Worm (Caenorhabditis elegans) whole organism, L3 larva: ENCODE data around the gene C14B1.2.

ENCODE experiments used
- R02D3.7 ChIP-seq: fragments of 150-350 bp; optimal IDR thresholded peaks from 2 replicates; lab custom pipeline; 2014; ENCODE audit warnings: missing biosample characterization, missing genetic modification characterization
- ama-1 ChIP-seq: fragments of 150-350 bp; optimal IDR thresholded peaks from 2 replicates; lab custom pipeline; 2018
- ceh-28 ChIP-seq: fragments of 150-350 bp; optimal IDR thresholded peaks from 2 replicates; lab custom pipeline; 2014; ENCODE audit warnings: missing biosample characterization, missing genetic modification reagents, missing genetic modification characterization
- ceh-9 ChIP-seq: sonication (generic microtip); optimal IDR thresholded peaks from 2 replicates; lab custom pipeline; 2018; ENCODE audit warnings: missing biosample characterization, missing genetic modification characterization
- egl-27 ChIP-seq: sonication (generic microtip); optimal IDR thresholded peaks from 4 replicates; lab custom pipeline; 2017; ENCODE audit warnings: missing biosample characterization, missing genetic modification reagents, missing genetic modification characterization
- egl-5 ChIP-seq: fragments of 150-350 bp; optimal IDR thresholded peaks from 2 replicates; lab custom pipeline; 2017; ENCODE audit warnings: missing biosample characterization, missing genetic modification reagents, missing genetic modification characterization, inconsistent platforms
- elt-1 ChIP-seq: fragments of 150-350 bp; optimal IDR thresholded peaks from 2 replicates; lab custom pipeline; 2014; ENCODE audit warnings: missing biosample characterization, missing genetic modification characterization
- elt-2 ChIP-seq: sonication (generic microtip); optimal IDR thresholded peaks from 2 replicates; lab custom pipeline; 2016; ENCODE audit warnings: missing genetic modification reagents, mild to moderate bottlenecking, missing genetic modification characterization, missing compliant biosample characterization
- elt-3 ChIP-seq, 3 experiments: fragments of 150-350 bp in 1 of 3; sonication (generic microtip) in 2 of 3; optimal IDR thresholded peaks; 2 replicates in 2 of 3; 4 replicates in 1 of 3; lab custom pipeline; 2014 to 2017; ENCODE audit warnings: missing biosample characterization in 3 of 3, missing genetic modification characterization in 3 of 3
- fkh-10 ChIP-seq: sonication (generic microtip); optimal IDR thresholded peaks from 2 replicates; lab custom pipeline; 2017; ENCODE audit warnings: missing biosample characterization, missing genetic modification reagents, missing genetic modification characterization
- fkh-2 ChIP-seq: fragments of 150-350 bp; optimal IDR thresholded peaks from 2 replicates; lab custom pipeline; 2014; ENCODE audit warnings: missing biosample characterization, missing genetic modification reagents, missing genetic modification characterization
- hmg-11 ChIP-seq: sonication (generic microtip); optimal IDR thresholded peaks from 2 replicates; lab custom pipeline; 2016; ENCODE audit warnings: missing genetic modification characterization, missing compliant biosample characterization
- jun-1 ChIP-seq: fragments of 150-350 bp; optimal IDR thresholded peaks from 2 replicates; lab custom pipeline; 2014; ENCODE audit warnings: missing biosample characterization, missing genetic modification reagents, missing genetic modification characterization
- lin-15B ChIP-seq: fragments of 150-350 bp; optimal IDR thresholded peaks from 2 replicates; lab custom pipeline; 2014; ENCODE audit warnings: missing biosample characterization, missing genetic modification characterization
- lin-39 ChIP-seq: fragments of 150-350 bp; optimal IDR thresholded peaks from 2 replicates; lab custom pipeline; 2018; ENCODE audit warnings: missing biosample characterization, missing genetic modification reagents, missing genetic modification characterization
- lsy-12 ChIP-seq: sonication (generic microtip); optimal IDR thresholded peaks from 2 replicates; lab custom pipeline; 2016; ENCODE audit warnings: mild to moderate bottlenecking, missing genetic modification characterization, missing compliant biosample characterization
- mdl-1 ChIP-seq: fragments of 150-350 bp; optimal IDR thresholded peaks from 2 replicates; lab custom pipeline; 2014; ENCODE audit warnings: missing biosample characterization, missing genetic modification characterization
- nfya-1 ChIP-seq: sonication (generic microtip); optimal IDR thresholded peaks from 2 replicates; lab custom pipeline; 2017; ENCODE audit warnings: missing genetic modification characterization, mild to moderate bottlenecking, missing compliant biosample characterization, antibody characterized with exemption, moderate library complexity; ENCODE audit not compliant: insufficient read depth
- nhr-11 ChIP-seq: fragments of 150-350 bp; optimal IDR thresholded peaks from 2 replicates; lab custom pipeline; 2014; ENCODE audit warnings: missing biosample characterization, missing genetic modification characterization
- nhr-12 ChIP-seq: fragments of 150-350 bp; optimal IDR thresholded peaks from 2 replicates; lab custom pipeline; 2014; ENCODE audit warnings: missing biosample characterization, missing genetic modification characterization
- nhr-23 ChIP-seq: fragments of 150-350 bp; optimal IDR thresholded peaks from 2 replicates; lab custom pipeline; 2014; ENCODE audit warnings: missing biosample characterization, missing genetic modification reagents, missing genetic modification characterization
- nhr-237 ChIP-seq: fragments of 150-350 bp; optimal IDR thresholded peaks from 2 replicates; lab custom pipeline; 2014; ENCODE audit warnings: missing biosample characterization, missing genetic modification characterization
- nhr-25 ChIP-seq: sonication (generic microtip); optimal IDR thresholded peaks from 2 replicates; lab custom pipeline; 2017; ENCODE audit warnings: missing biosample characterization, missing genetic modification characterization
- nhr-28 ChIP-seq: fragments of 150-350 bp; optimal IDR thresholded peaks from 2 replicates; lab custom pipeline; 2014; ENCODE audit warnings: missing biosample characterization, missing genetic modification characterization
- nhr-43 ChIP-seq: sonication (generic microtip); optimal IDR thresholded peaks from 2 replicates; lab custom pipeline; 2016; ENCODE audit warnings: mild to moderate bottlenecking, missing genetic modification characterization, missing compliant biosample characterization; ENCODE audit not compliant: poor library complexity, severe bottlenecking
- nhr-67 ChIP-seq: fragments of 150-350 bp; optimal IDR thresholded peaks from 2 replicates; lab custom pipeline; 2014; ENCODE audit warnings: missing biosample characterization, missing genetic modification characterization
- nhr-76 ChIP-seq: fragments of 150-350 bp; sonication (generic microtip); optimal IDR thresholded peaks from 5 replicates; lab custom pipeline; 2014; ENCODE audit warnings: missing biosample characterization, missing genetic modification characterization
- nhr-77 ChIP-seq: fragments of 150-350 bp; optimal IDR thresholded peaks from 2 replicates; lab custom pipeline; 2014; ENCODE audit warnings: missing biosample characterization, missing genetic modification characterization
- pha-4 ChIP-seq: fragments of 150-350 bp; optimal IDR thresholded peaks from 2 replicates; lab custom pipeline; 2014; ENCODE audit warnings: missing biosample characterization, missing genetic modification reagents, missing genetic modification characterization
- sea-2 ChIP-seq: fragments of 150-350 bp; sonication (generic microtip); optimal IDR thresholded peaks from 4 replicates; lab custom pipeline; 2014; ENCODE audit warnings: missing biosample characterization, missing genetic modification reagents, missing genetic modification characterization
- skn-1 ChIP-seq: fragments of 150-350 bp; optimal IDR thresholded peaks from 2 replicates; lab custom pipeline; 2014; ENCODE audit warnings: missing biosample characterization, missing genetic modification characterization
- snpc-4 ChIP-seq: fragments of 150-350 bp; optimal IDR thresholded peaks from 2 replicates; lab custom pipeline; 2014; ENCODE audit warnings: missing biosample characterization, missing genetic modification characterization
- tbx-2 ChIP-seq: sonication (generic microtip); optimal IDR thresholded peaks from 2 replicates; lab custom pipeline; 2016; ENCODE audit warnings: mild to moderate bottlenecking, missing genetic modification characterization, missing compliant biosample characterization
- unc-39 ChIP-seq: sonication (generic microtip); optimal IDR thresholded peaks from 4 replicates; lab custom pipeline; 2017; ENCODE audit warnings: missing biosample characterization, missing genetic modification characterization
- zag-1 ChIP-seq: fragments of 150-350 bp; optimal IDR thresholded peaks from 2 replicates; lab custom pipeline; 2014; ENCODE audit warnings: missing biosample characterization, missing genetic modification characterization
- ztf-11 ChIP-seq: fragments of 150-350 bp; optimal IDR thresholded peaks from 2 replicates; lab custom pipeline; 2014; ENCODE audit warnings: missing biosample characterization, missing genetic modification characterization

The C14B1.2 gene

DNA sequence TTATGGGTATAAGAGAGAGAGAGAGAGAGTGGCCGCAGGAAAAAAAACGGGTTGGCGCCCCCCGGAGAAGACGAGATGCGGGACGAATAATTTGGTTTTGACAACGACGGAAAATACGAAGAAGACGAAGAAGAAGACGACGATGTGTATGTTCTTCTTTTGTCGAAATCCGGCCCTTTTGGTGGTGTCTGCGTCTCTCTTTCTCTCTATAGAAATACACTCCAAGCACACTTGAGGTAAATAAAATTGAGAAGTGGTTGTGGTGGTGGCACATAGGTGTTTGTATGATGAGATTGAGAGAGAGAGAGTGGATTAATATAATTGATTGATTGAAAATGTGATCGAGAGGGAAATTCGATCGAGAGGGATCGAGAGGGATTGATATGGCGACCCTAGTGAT, 29.2 kb upstream of the C14B1.2 start (continued):
- peak; percentile 9 for TF ChIP-seq fkh-10 (GFP tag; lab: Kevin White, UChicago)
- no peak for TF ChIP-seq ztf-11 (tag; lab: Kevin White, UChicago)
- TF ChIP-seq lin-15B (tag; lab: Kevin White, UChicago): no peak
- TF ChIP-seq nhr-25: peak; percentile 34
- TF ChIP-seq nhr-43 (tag; lab: Kevin White, UChicago): no peak
- TF ChIP-seq zag-1 (tag; lab: Kevin White, UChicago): no peak
- no peak for TF ChIP-seq elt-2
- TF ChIP-seq R02D3.7: no peak
- TF ChIP-seq nhr-237 (tag; lab: Kevin White, UChicago): no peak
- TF ChIP-seq skn-1 (tag; lab: Kevin White, UChicago): no peak
- no peak for TF ChIP-seq nhr-12 (tag; lab: Kevin White, UChicago)
- TF ChIP-seq nhr-23 (tag; lab: Kevin White, UChicago): no peak

- TF ChIP-seq unc-39 (tag; lab: Kevin White, UChicago) (no peak), elt-1 (tag; lab: Kevin White, UChicago) (no peak), nhr-23 (tag; lab: Kevin White, UChicago) (no peak), lsy-12 (no peak), egl-27 (tag; lab: Kevin White, UChicago) (no peak)
Measured at ce11 chrIII:3674149-3674548, 27.9 kb upstream of the C14B1.2 start.

DNA sequence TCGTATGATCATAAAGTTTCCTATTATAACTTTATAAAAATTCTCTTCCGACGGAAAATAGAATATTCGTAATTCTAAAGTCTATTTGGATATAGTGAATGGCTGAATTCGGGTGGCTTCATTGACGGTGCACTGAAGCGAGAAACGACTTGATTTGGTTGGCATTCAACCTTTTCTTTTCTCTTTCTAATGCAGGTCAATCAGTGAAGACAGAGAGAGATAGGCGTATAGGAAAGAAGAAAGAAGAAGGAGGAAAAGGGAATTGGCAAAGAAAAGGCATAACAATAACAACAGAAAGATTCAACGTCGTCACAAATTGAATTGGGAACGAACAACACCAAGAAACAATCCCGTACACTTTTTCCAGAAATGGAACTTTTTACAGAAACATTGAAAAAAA, 26.6 kb upstream of the C14B1.2 start:
- TF ChIP-seq nhr-76 (tag; lab: Kevin White, UChicago): no peak
- no peak for TF ChIP-seq nhr-11 (tag; lab: Kevin White, UChicago)
- no peak for TF ChIP-seq jun-1
- TF ChIP-seq nhr-28 (tag; lab: Kevin White, UChicago): no peak

ce11 chrIII:3677378-3677777, 24.7 kb upstream of the C14B1.2 start:
- TF ChIP-seq ceh-9 (tag; lab: Kevin White, UChicago) (no peak), hmg-11 (tag; lab: Kevin White, UChicago) (peak; percentile 78), ztf-11 (tag; lab: Kevin White, UChicago) (no peak), nhr-77 (tag; lab: Kevin White, UChicago) (no peak), fkh-10 (GFP tag; lab: Kevin White, UChicago) (peak; percentile 82), lin-15B (tag; lab: Kevin White, UChicago) (peak; percentile 43), nhr-67 (tag; lab: Kevin White, UChicago) (no peak), elt-3 (tag; optimal IDR thresholded peaks at IDR 0.05; lab: Kevin White, UChicago) (no peak), mdl-1 (no peak), ceh-28 (peak; percentile 90), sea-2 (GFP tag; lab: Kevin White, UChicago) (peak; percentile 18), egl-27 (tag; lab: Kevin White, UChicago) (no peak), jun-1 (peak; percentile 15), fkh-2 (peak; percentile 5), lin-39 (tag; lab: Kevin White, UChicago) (peak; percentile 89), ama-1 (lab: Kevin White, UChicago) (peak; percentile 26), snpc-4 (peak; percentile 17), unc-39 (tag; lab: Kevin White, UChicago) (no peak), skn-1 (tag; lab: Kevin White, UChicago) (no peak), nfya-1 (peak; percentile 83), lsy-12 (peak; percentile 15), egl-5 (peak; percentile 80), tbx-2 (tag; lab: Kevin White, UChicago) (peak; percentile 11), pha-4 (tag; lab: Kevin White, UChicago) (peak; percentile 63)

- TF ChIP-seq lin-39 (tag; lab: Kevin White, UChicago) (peak; percentile 36), nhr-237 (tag; lab: Kevin White, UChicago) (no peak)
Measured at ce11 chrIII:3679083-3679482, 23.0 kb upstream of the C14B1.2 start.
